Fruit fly (Drosophila melanogaster) whole organism, wandering third instar larva: ENCODE results near the gene Ir7d.

Experiments used
- Abd-B ChIP-seq: fragments of >200 bp; optimal IDR thresholded peaks from 2 replicates; lab custom pipeline; 2017; ENCODE audit warnings: missing biosample characterization, missing genetic modification characterization
- CG32264 ChIP-seq: fragments of 200-800 bp; sonication (Bioruptor generic); optimal IDR thresholded peaks from 2 replicates; lab custom pipeline; 2016; ENCODE audit warnings: missing biosample characterization, missing genetic modification characterization
- CG9705 ChIP-seq: fragments of 200-800 bp; sonication (Bioruptor generic); optimal IDR thresholded peaks from 2 replicates; lab custom pipeline; 2018; ENCODE audit warnings: missing biosample characterization, mild to moderate bottlenecking, missing genetic modification characterization
- Dfd ChIP-seq: fragments of >200 bp; optimal IDR thresholded peaks from 2 replicates; lab custom pipeline; 2017; ENCODE audit warnings: missing biosample characterization, missing genetic modification characterization
- Dif ChIP-seq: fragments of 200-275, 200-300 bp; sonication (Bioruptor generic); optimal IDR thresholded peaks from 2 replicates; lab custom pipeline; 2018; ENCODE audit warnings: missing biosample characterization, missing genetic modification characterization; ENCODE audit not compliant: partially characterized antibody
- GATAd ChIP-seq: sonication (Bioruptor generic); optimal IDR thresholded peaks from 2 replicates; lab custom pipeline; 2016; ENCODE audit warnings: missing biosample characterization, missing genetic modification characterization
- HLH106 ChIP-seq: fragments of 200-800 bp; optimal IDR thresholded peaks from 3 replicates; lab custom pipeline; 2019; ENCODE audit warnings: missing biosample characterization, mild to moderate bottlenecking, missing genetic modification characterization, moderate library complexity
- Hnf4 ChIP-seq: fragments of 200-800 bp; sonication (Bioruptor generic); optimal IDR thresholded peaks from 2 replicates; lab custom pipeline; 2016; ENCODE audit warnings: missing biosample characterization, mild to moderate bottlenecking, missing genetic modification characterization
- Hr78 ChIP-seq: fragments of >200 bp; optimal IDR thresholded peaks from 2 replicates; lab custom pipeline; 2017; ENCODE audit warnings: missing biosample characterization, missing genetic modification characterization
- Jra ChIP-seq: sonication (Bioruptor generic); optimal IDR thresholded peaks from 2 replicates; lab custom pipeline; 2016; ENCODE audit warnings: missing biosample characterization, missing genetic modification characterization
- Mio ChIP-seq: sonication (Bioruptor generic); optimal IDR thresholded peaks from 2 replicates; lab custom pipeline; 2016; ENCODE audit warnings: missing biosample characterization, missing genetic modification characterization
- N ChIP-seq: fragments of >200 bp; optimal IDR thresholded peaks from 2 replicates; lab custom pipeline; 2018; ENCODE audit warnings: missing biosample characterization, missing external identifiers, missing genetic modification characterization
- OdsH ChIP-seq: fragments of 200-800 bp; sonication (Bioruptor generic); optimal IDR thresholded peaks from 2 replicates; lab custom pipeline; 2016; ENCODE audit warnings: missing biosample characterization, mild to moderate bottlenecking, missing genetic modification characterization
- Rel ChIP-seq, 2 experiments: fragments of 200-800 bp; sonication (Bioruptor generic) in 1 of 2; optimal IDR thresholded peaks; 2 replicates in 1 of 2; 3 replicates in 1 of 2; lab custom pipeline; 2016 to 2019; ENCODE audit warnings: mild to moderate bottlenecking in 2 of 2, missing biosample characterization in 2 of 2, missing genetic modification characterization in 2 of 2, moderate library complexity in 1 of 2
- Sp1 ChIP-seq: fragments of 200-800 bp; sonication (Bioruptor generic); optimal IDR thresholded peaks from 3 replicates; lab custom pipeline; 2019; ENCODE audit warnings: missing biosample characterization, mild to moderate bottlenecking, missing genetic modification characterization, moderate library complexity
- Vsx2 ChIP-seq: fragments of 200-300, 225-300 bp; sonication (Bioruptor generic); optimal IDR thresholded peaks from 2 replicates; lab custom pipeline; 2018; ENCODE audit warnings: missing biosample characterization, missing genetic modification characterization; ENCODE audit not compliant: partially characterized antibody
- br ChIP-seq: fragments of 200-800 bp; sonication (Bioruptor generic); optimal IDR thresholded peaks from 2 replicates; lab custom pipeline; 2016; ENCODE audit warnings: missing biosample characterization, missing genetic modification characterization
- dl ChIP-seq, 2 experiments: fragments of 175-275, 200-275 bp in 1 of 2; fragments of 200-275 bp in 1 of 2; sonication (Bioruptor generic); optimal IDR thresholded peaks; lab custom pipeline; 2018; ENCODE audit warnings: mild to moderate bottlenecking in 2 of 2, missing biosample characterization in 2 of 2, missing genetic modification characterization in 2 of 2, moderate library complexity in 2 of 2; ENCODE audit not compliant: partially characterized antibody in 2 of 2, insufficient read depth in 1 of 2
- dmrt93B ChIP-seq: fragments of 200-800 bp; sonication (Bioruptor generic); optimal IDR thresholded peaks from 2 replicates; lab custom pipeline; 2018; ENCODE audit warnings: missing biosample characterization, mild to moderate bottlenecking, missing genetic modification characterization
- ey ChIP-seq: fragments of 200-800 bp; sonication (Bioruptor generic); optimal IDR thresholded peaks from 2 replicates; lab custom pipeline; 2016; ENCODE audit warnings: missing biosample characterization, missing genetic modification characterization
- foxo ChIP-seq, 2 experiments: fragments of 200-800 bp; sonication (Bioruptor generic); optimal IDR thresholded peaks; 2 replicates in 1 of 2; 3 replicates in 1 of 2; lab custom pipeline; 2016 to 2017; ENCODE audit warnings: missing biosample characterization in 2 of 2, missing genetic modification characterization in 2 of 2
- fru ChIP-seq: fragments of 200-800 bp; sonication (Bioruptor generic); optimal IDR thresholded peaks from 3 replicates; lab custom pipeline; 2016; ENCODE audit warnings: missing biosample characterization, mild to moderate bottlenecking, missing genetic modification characterization
- h ChIP-seq: fragments of 200-800 bp; sonication (Bioruptor generic); optimal IDR thresholded peaks from 3 replicates; lab custom pipeline; 2016; ENCODE audit warnings: missing biosample characterization, mild to moderate bottlenecking, missing genetic modification characterization
- lola ChIP-seq: fragments of >200 bp; optimal IDR thresholded peaks from 2 replicates; lab custom pipeline; 2017; ENCODE audit warnings: missing biosample characterization, missing genetic modification characterization
- pan ChIP-seq: fragments of >200 bp; optimal IDR thresholded peaks from 2 replicates; lab custom pipeline; 2017
- psq ChIP-seq: fragments of 200-800 bp; sonication (Bioruptor generic); optimal IDR thresholded peaks from 3 replicates; lab custom pipeline; 2017; ENCODE audit warnings: missing biosample characterization, mild to moderate bottlenecking, missing genetic modification characterization, moderate library complexity
- rgr ChIP-seq: fragments of 200-800 bp; sonication (Bioruptor generic); optimal IDR thresholded peaks from 3 replicates; lab custom pipeline; 2016; ENCODE audit warnings: missing biosample characterization, mild to moderate bottlenecking, missing genetic modification characterization
- sage ChIP-seq: fragments of 200-800 bp; sonication (Bioruptor generic); optimal IDR thresholded peaks from 2 replicates; lab custom pipeline; 2016; ENCODE audit warnings: missing biosample characterization, mild to moderate bottlenecking, missing genetic modification characterization
- sv ChIP-seq: fragments of 200-800 bp; sonication (Bioruptor generic); optimal IDR thresholded peaks from 3 replicates; lab custom pipeline; 2016; ENCODE audit warnings: missing biosample characterization, missing genetic modification characterization
- tai ChIP-seq: sonication (Bioruptor generic); optimal IDR thresholded peaks from 2 replicates; lab custom pipeline; 2016; ENCODE audit warnings: missing biosample characterization, missing genetic modification characterization
- woc ChIP-seq: sonication (Bioruptor generic); optimal IDR thresholded peaks from 2 replicates; lab custom pipeline; 2016; ENCODE audit warnings: missing biosample characterization, mild to moderate bottlenecking, missing genetic modification characterization

Ir7d gene

DNA sequence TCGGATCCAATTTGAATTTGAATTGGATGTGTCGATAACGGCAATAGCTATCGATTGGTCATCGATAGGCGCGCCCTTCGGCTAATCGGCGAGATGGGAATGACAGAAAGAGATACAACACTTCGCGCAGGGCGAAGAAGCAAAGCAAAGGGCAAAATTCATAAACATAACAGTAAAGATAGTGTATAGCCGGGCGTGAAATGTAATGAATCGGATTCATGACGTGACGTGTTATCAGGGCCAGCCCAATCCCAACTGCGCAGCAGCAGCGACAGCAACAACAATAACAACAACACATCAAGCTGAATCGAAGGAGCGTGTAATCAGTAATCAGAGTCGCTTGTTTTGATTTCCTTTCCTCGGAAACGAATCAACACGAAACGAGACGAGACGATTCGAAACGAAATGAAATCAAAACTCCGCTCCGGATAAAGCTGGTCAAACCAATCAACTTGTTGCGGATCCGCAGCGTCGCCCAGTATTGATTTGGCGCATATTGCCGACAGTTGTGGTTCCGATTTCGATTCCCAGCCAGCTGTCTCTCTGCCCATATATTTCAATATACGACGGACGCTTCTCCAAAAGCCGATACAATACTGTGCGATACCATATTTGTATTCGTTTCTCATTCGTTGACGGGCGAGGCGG is 33.5 kb upstream of the Ir7d start, which contains the start of gene snz:
snz (plus strand) TSS at position 107 of the 648 bp plus-strand sequence.
- TF ChIP-seq Dfd (GFP tag; lab: Kevin White, UChicago) (no peak), Hnf4 (GFP tag; lab: Kevin White, UChicago) (no peak), Vsx2 (GFP tag; lab: Kevin White, UChicago) (no peak), Abd-B (GFP tag; lab: Kevin White, UChicago) (no peak), CG32264 (GFP tag; lab: Kevin White, UChicago) (no peak), GATAd (GFP tag; lab: Kevin White, UChicago) (no peak)

dm6 chrX:7909482-7909881 is 30.8 kb upstream of the Ir7d start:
- TF ChIP-seq psq (GFP tag; lab: Kevin White, UChicago) (no peak), Abd-B (GFP tag; lab: Kevin White, UChicago) (no peak), dmrt93B (no peak), Hnf4 (GFP tag; lab: Kevin White, UChicago) (no peak)
- TF ChIP-seq, all 38 proteins: peak for 0

dm6 chrX:7909069-7909389 is 30.4 kb upstream of the Ir7d start:
- TF ChIP-seq h (GFP tag; lab: Kevin White, UChicago): no peak
- no peak for TF ChIP-seq Abd-B (GFP tag; lab: Kevin White, UChicago)
- TF ChIP-seq ey: no peak
- no peak for TF ChIP-seq fru (GFP tag; lab: Kevin White, UChicago)
- no peak for TF ChIP-seq Mio (GFP tag; lab: Kevin White, UChicago)
- TF ChIP-seq br: no peak
- TF ChIP-seq CG9705 (GFP tag; lab: Kevin White, UChicago): no peak
- TF ChIP-seq N (GFP tag; lab: Kevin White, UChicago): no peak
- TF ChIP-seq foxo (GFP tag; optimal IDR thresholded peaks at IDR 0.05; lab: Kevin White, UChicago): no peak
- no peak for TF ChIP-seq GATAd (GFP tag; lab: Kevin White, UChicago)
- no peak for TF ChIP-seq psq (GFP tag; lab: Kevin White, UChicago)

DNA sequence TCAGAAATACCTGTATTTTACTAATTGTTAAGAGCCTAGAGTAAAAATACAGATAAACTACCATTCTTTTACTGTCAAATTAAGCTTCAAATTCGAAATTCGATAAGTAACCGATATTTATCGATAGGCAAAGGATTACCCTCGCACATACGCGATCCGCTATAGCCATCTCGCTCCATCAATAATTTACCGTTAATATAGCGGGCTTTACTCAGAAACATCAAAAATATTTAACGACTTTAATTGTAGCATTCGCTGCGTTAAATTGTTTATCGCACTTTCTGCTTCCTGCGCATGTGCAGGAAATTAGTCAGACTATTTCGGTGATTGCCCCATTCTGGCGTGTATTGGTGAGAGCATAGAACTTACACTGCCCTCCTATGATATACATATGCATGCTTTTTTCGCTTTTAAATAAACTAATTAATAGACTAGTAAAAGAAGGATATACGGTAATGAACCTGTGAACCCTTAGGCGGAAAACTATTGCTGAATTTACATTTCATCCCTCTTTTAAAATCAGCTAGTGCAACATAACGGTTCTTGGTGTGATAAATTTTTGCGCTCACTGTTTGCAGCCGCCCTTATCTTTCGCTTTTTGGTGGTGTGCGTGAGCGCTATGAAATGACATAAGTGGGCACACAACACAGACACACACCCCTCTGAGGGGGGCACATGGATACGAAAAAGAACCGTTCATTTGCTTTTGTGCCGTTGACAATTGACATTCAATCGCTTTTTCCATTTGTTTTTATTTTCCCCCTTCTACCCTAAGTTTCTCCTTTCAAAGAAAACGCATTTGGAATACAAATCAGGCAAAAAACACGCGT is 29.8 kb upstream of the Ir7d start, which contains the start of the genes dpr14 and spidey:
dpr14 (minus strand) TSS at position 48 of the 830 bp plus-strand sequence.
spidey (plus strand) TSS at position 693 of the 830 bp plus-strand sequence.
- TF ChIP-seq Sp1 (GFP tag; lab: Kevin White, UChicago) (peak; percentile 81), foxo (GFP tag; optimal IDR thresholded peaks at IDR 0.05; lab: Kevin White, UChicago) (peak in 1 of 2 experiments; percentile 79), CG32264 (GFP tag; lab: Kevin White, UChicago) (peak; percentile 39), Rel (GFP tag; optimal IDR thresholded peaks at IDR 0.05; lab: Kevin White, UChicago) (no peak), Rel (tag; optimal IDR thresholded peaks at IDR 0.05; lab: Kevin White, UChicago) (peak; percentile 82), h (GFP tag; lab: Kevin White, UChicago) (peak; percentile 85), ey (peak; percentile 83), Hnf4 (GFP tag; lab: Kevin White, UChicago) (peak; percentile 70), br (peak; percentile 77), fru (GFP tag; lab: Kevin White, UChicago) (peak; percentile 86), sage (no peak), Dfd (GFP tag; lab: Kevin White, UChicago) (no peak), pan (lab: Kevin White, UChicago) (no peak), Vsx2 (GFP tag; lab: Kevin White, UChicago) (peak; percentile 65), GATAd (GFP tag; lab: Kevin White, UChicago) (no peak), Hr78 (GFP tag; lab: Kevin White, UChicago) (no peak), lola (GFP tag; lab: Kevin White, UChicago) (no peak), Jra (GFP tag; lab: Kevin White, UChicago) (peak; percentile 39), OdsH (GFP tag; lab: Kevin White, UChicago) (peak; percentile 71), HLH106 (peak; percentile 83), rgr (GFP tag; lab: Kevin White, UChicago) (peak; percentile 79), psq (GFP tag; lab: Kevin White, UChicago) (peak; percentile 64), Dif (GFP tag; lab: Kevin White, UChicago) (peak; percentile 36), tai (GFP tag; lab: Kevin White, UChicago) (no peak), Mio (GFP tag; lab: Kevin White, UChicago) (peak; percentile 22), woc (peak; percentile 71), dmrt93B (peak; percentile 62), Abd-B (GFP tag; lab: Kevin White, UChicago) (no peak), dl (GFP tag; optimal IDR thresholded peaks at IDR 0.05; lab: Kevin White, UChicago; ENCODE audit: insufficient read depth in 1 of 2, partially characterized antibody in 2 of 2) (no peak), N (GFP tag; lab: Kevin White, UChicago) (no peak), sv (GFP tag; lab: Kevin White, UChicago) (peak; percentile 80), CG9705 (GFP tag; lab: Kevin White, UChicago) (peak; percentile 65)
